Fruit fly (Drosophila melanogaster): ENCODE measurements around the gene park.

dm6 chr3L:21230762-21231161 lies 34.1 kb upstream of the park start:
- TF ChIP-seq CTCF (optimal IDR thresholded peaks at IDR 0.05) (no peak), CG8478 (optimal IDR thresholded peaks at IDR 0.05) (no peak)
